Fruit fly (Drosophila melanogaster) whole organism, embryonic: ENCODE measurements around the gene Spase12.
A peak's percentile ranks its signal among the peaks of the same experiment; 100 is the strongest.

ENCODE experiments used
- Awh ChIP-seq: fragments of 200-800 bp; sonication (Bioruptor generic); IDR thresholded peaks from 2 replicates; pipeline ENCODE4, ENCODE4 v1.3.6; 2022; ENCODE audit warnings: missing biosample characterization, missing genetic modification characterization
- BEAF-32 ChIP-seq: fragments of 200-800 bp; sonication (Bioruptor generic); optimal IDR thresholded peaks from 3 replicates; lab custom pipeline; 2017; ENCODE audit warnings: missing biosample characterization, missing genetic modification characterization, mild to moderate bottlenecking, moderate library complexity, missing genetic modification reagents
- CG10267 ChIP-seq: fragments of 200-800 bp; sonication (Bioruptor generic); optimal IDR thresholded peaks from 2 replicates; lab custom pipeline; 2018; ENCODE audit warnings: missing biosample characterization, mild to moderate bottlenecking, missing genetic modification characterization, moderate library complexity
- CG10431 ChIP-seq: fragments of 200-800 bp; sonication (Bioruptor generic); optimal IDR thresholded peaks from 3 replicates; lab custom pipeline; 2018; ENCODE audit warnings: missing biosample characterization, mild to moderate bottlenecking, missing genetic modification characterization
- CG10543 ChIP-seq: fragments of 200-800 bp; sonication (Bioruptor generic); optimal IDR thresholded peaks from 3 replicates; lab custom pipeline; 2017; ENCODE audit warnings: missing biosample characterization, mild to moderate bottlenecking, missing genetic modification characterization, moderate library complexity
- CG10654 ChIP-seq: fragments of 200-800 bp; sonication (Bioruptor generic); optimal IDR thresholded peaks from 2 replicates; lab custom pipeline; 2016; ENCODE audit warnings: missing biosample characterization, missing genetic modification characterization
- CG12942 ChIP-seq: fragments of 200-800 bp; sonication (Bioruptor generic); optimal IDR thresholded peaks from 3 replicates; lab custom pipeline; 2016; ENCODE audit warnings: missing biosample characterization, missing genetic modification characterization
- CG13123 ChIP-seq: fragments of 200-800 bp; sonication (Bioruptor generic); optimal IDR thresholded peaks from 2 replicates; lab custom pipeline; 2016; ENCODE audit warnings: missing biosample characterization, missing genetic modification characterization
- CG14441 ChIP-seq: fragments of 200-800 bp; sonication (Bioruptor generic); IDR thresholded peaks from 2 replicates; pipeline ENCODE4 v1.3.6; 2022; ENCODE audit warnings: missing biosample characterization, missing genetic modification characterization
- CG14667 ChIP-seq: fragments of 200-800 bp; sonication (Bioruptor generic); IDR thresholded peaks from 2 replicates; pipeline ENCODE4 v1.3.6; 2022; ENCODE audit warnings: missing biosample characterization, missing genetic modification characterization
- CG1647 ChIP-seq: fragments of 200-800 bp; sonication (Bioruptor generic); optimal IDR thresholded peaks from 3 replicates; lab custom pipeline; 2016; ENCODE audit warnings: missing biosample characterization, missing genetic modification characterization
- CG17802 ChIP-seq: fragments of 200-800 bp; sonication (Bioruptor generic); optimal IDR thresholded peaks from 2 replicates; lab custom pipeline; 2018; ENCODE audit warnings: missing biosample characterization, mild to moderate bottlenecking, missing genetic modification characterization, moderate library complexity
- CG2889 ChIP-seq: fragments of 200-800 bp; sonication (Bioruptor generic); IDR thresholded peaks from 3 replicates; pipeline ENCODE4 v1.3.6; 2022; ENCODE audit warnings: missing biosample characterization, missing genetic modification characterization
- CG3163 ChIP-seq: fragments of 200-800 bp; sonication (Bioruptor generic); optimal IDR thresholded peaks from 3 replicates; lab custom pipeline; 2016; ENCODE audit warnings: missing biosample characterization, missing genetic modification characterization
- CG32767 ChIP-seq: fragments of 200-800 bp; sonication (Bioruptor generic); IDR thresholded peaks from 2 replicates; pipeline ENCODE4 v1.3.6; 2022; ENCODE audit warnings: missing biosample characterization, missing genetic modification characterization
- CG4404 ChIP-seq: fragments of 200-800 bp; sonication (Bioruptor generic); IDR thresholded peaks from 2 replicates; pipeline ENCODE4 v1.3.6; 2022; ENCODE audit warnings: missing biosample characterization, missing genetic modification characterization
- CG4424 ChIP-seq: fragments of 200-800 bp; sonication (Bioruptor generic); optimal IDR thresholded peaks from 3 replicates; lab custom pipeline; 2016; ENCODE audit warnings: missing biosample characterization, missing genetic modification characterization
- CG5953 ChIP-seq: fragments of 200-800 bp; sonication (Bioruptor generic); IDR thresholded peaks from 2 replicates; pipeline ENCODE4 v1.3.6; 2022; ENCODE audit warnings: missing biosample characterization, missing genetic modification characterization
- CG6272 ChIP-seq: fragments of 200-800 bp; sonication (Bioruptor generic); IDR thresholded peaks from 2 replicates; pipeline ENCODE4 v1.3.6; 2022; ENCODE audit warnings: missing biosample characterization, missing genetic modification characterization
- CG6654 ChIP-seq: fragments of 200-800 bp; sonication (Bioruptor generic); optimal IDR thresholded peaks from 2 replicates; lab custom pipeline; 2017; ENCODE audit warnings: missing biosample characterization, mild to moderate bottlenecking, missing genetic modification characterization
- CG6813 ChIP-seq: fragments of 200-800 bp; sonication (Bioruptor generic); optimal IDR thresholded peaks from 2 replicates; lab custom pipeline; 2017; ENCODE audit warnings: missing biosample characterization, missing genetic modification characterization, mild to moderate bottlenecking, moderate library complexity, missing genetic modification reagents
- CG7372 ChIP-seq: fragments of 200-800 bp; sonication (Bioruptor generic); IDR thresholded peaks from 2 replicates; pipeline ENCODE4 v1.3.6; 2022; ENCODE audit warnings: missing biosample characterization, missing genetic modification characterization
- CG7928 ChIP-seq: fragments of 200-800 bp; sonication (Bioruptor generic); optimal IDR thresholded peaks from 2 replicates; lab custom pipeline; 2017; ENCODE audit warnings: missing biosample characterization, mild to moderate bottlenecking, missing genetic modification characterization
- HLH4C ChIP-seq: fragments of 200-800 bp; sonication (Bioruptor generic); IDR thresholded peaks from 3 replicates; pipeline ENCODE4 v1.3.6; 2022; ENCODE audit warnings: missing biosample characterization, missing genetic modification characterization; ENCODE audit not compliant: partially characterized antibody
- Hey ChIP-seq: fragments of 200-800 bp; sonication (Bioruptor generic); optimal IDR thresholded peaks from 3 replicates; lab custom pipeline; 2018; ENCODE audit warnings: missing biosample characterization, mild to moderate bottlenecking, missing genetic modification characterization
- Jarid2 ChIP-seq: fragments of 200-800 bp; sonication (Bioruptor generic); optimal IDR thresholded peaks from 3 replicates; lab custom pipeline; 2017; ENCODE audit warnings: mild to moderate bottlenecking, missing biosample characterization, missing genetic modification reagents, missing genetic modification characterization
- Kr ChIP-seq: fragments of 200-800 bp; sonication (Bioruptor generic); optimal IDR thresholded peaks from 2 replicates; lab custom pipeline; 2017; ENCODE audit warnings: missing biosample characterization, mild to moderate bottlenecking, missing genetic modification characterization
- Mad ChIP-seq: fragments of 200-800 bp; sonication (Bioruptor generic); optimal IDR thresholded peaks from 2 replicates; lab custom pipeline; 2016; ENCODE audit warnings: missing biosample characterization, missing genetic modification characterization
- Sry-β ChIP-seq: fragments of 200-800 bp; sonication (Bioruptor generic); optimal IDR thresholded peaks from 2 replicates; lab custom pipeline; 2018; ENCODE audit warnings: missing biosample characterization, mild to moderate bottlenecking, missing genetic modification characterization, moderate library complexity
- TFAM ChIP-seq: fragments of 200-800 bp; sonication (Bioruptor generic); optimal IDR thresholded peaks from 2 replicates; lab custom pipeline; 2017; ENCODE audit warnings: missing biosample characterization, missing genetic modification characterization, inconsistent platforms
- Taf1 ChIP-seq: fragments of 200-800 bp; sonication (Bioruptor generic); IDR thresholded peaks from 2 replicates; pipeline ENCODE4 v1.3.6; 2022; ENCODE audit warnings: missing biosample characterization, missing genetic modification characterization
- ara ChIP-seq: fragments of 200-800 bp; sonication (Bioruptor generic); IDR thresholded peaks from 2 replicates; pipeline ENCODE4 v1.3.6; 2022; ENCODE audit warnings: missing biosample characterization, missing genetic modification characterization
- caup ChIP-seq: fragments of 200-800 bp; sonication (Bioruptor generic); optimal IDR thresholded peaks from 3 replicates; lab custom pipeline; 2017; ENCODE audit warnings: missing biosample characterization, mild to moderate bottlenecking, missing genetic modification characterization, moderate library complexity; ENCODE audit not compliant: severe bottlenecking
- chif ChIP-seq, 2 experiments: fragments of 200-800 bp; sonication (Bioruptor generic); optimal IDR thresholded peaks; 3 replicates each; lab custom pipeline; 2016; ENCODE audit warnings: missing biosample characterization in 2 of 2, missing genetic modification characterization in 2 of 2
- dysf ChIP-seq: fragments of 200-800 bp; sonication (Bioruptor generic); IDR thresholded peaks from 3 replicates; pipeline ENCODE4 v1.3.6; 2022; ENCODE audit warnings: missing biosample characterization, missing genetic modification characterization
- grn ChIP-seq: fragments of 200-800 bp; sonication (Bioruptor generic); optimal IDR thresholded peaks from 3 replicates; lab custom pipeline; 2017; ENCODE audit warnings: missing biosample characterization, missing genetic modification characterization
- lab ChIP-seq: fragments of 200-800 bp; sonication (Bioruptor generic); optimal IDR thresholded peaks from 3 replicates; lab custom pipeline; 2017; ENCODE audit warnings: missing biosample characterization, missing genetic modification characterization, mild to moderate bottlenecking, moderate library complexity, missing genetic modification reagents
- maf-S ChIP-seq: fragments of 200-800 bp; sonication (Bioruptor generic); optimal IDR thresholded peaks from 2 replicates; lab custom pipeline; 2016; ENCODE audit warnings: missing biosample characterization, missing genetic modification characterization
- oc ChIP-seq: fragments of 200-800 bp; sonication (Bioruptor generic); optimal IDR thresholded peaks from 2 replicates; lab custom pipeline; 2018; ENCODE audit warnings: missing biosample characterization, mild to moderate bottlenecking, missing genetic modification characterization, moderate library complexity
- prd ChIP-seq, 3 experiments: fragments of >200 bp in 2 of 3; fragments of 200-800 bp in 1 of 3; sonication (Bioruptor generic) in 1 of 3; optimal IDR thresholded peaks in 2 of 3; IDR thresholded peaks in 1 of 3; 2 replicates in 2 of 3; 3 replicates in 1 of 3; pipeline versions ENCODE4 v1.3.6 to Lab custom; 2017 to 2022; ENCODE audit warnings: missing biosample characterization in 1 of 3, missing genetic modification characterization in 1 of 3
- pros ChIP-seq: fragments of 200-800 bp; sonication (Bioruptor generic); optimal IDR thresholded peaks from 3 replicates; lab custom pipeline; 2019; ENCODE audit warnings: missing biosample characterization, mild to moderate bottlenecking, missing genetic modification characterization, moderate library complexity
- ranshi ChIP-seq: fragments of 200-800 bp; sonication (Bioruptor generic); IDR thresholded peaks from 2 replicates; pipeline ENCODE4 v1.3.6; 2022; ENCODE audit warnings: missing biosample characterization, missing genetic modification characterization
- rib ChIP-seq: fragments of 200-800 bp; sonication (Bioruptor generic); IDR thresholded peaks from 2 replicates; pipeline ENCODE4 v1.3.6; 2022; ENCODE audit warnings: missing biosample characterization, missing genetic modification characterization
- ro ChIP-seq: fragments of 200-800 bp; sonication (Bioruptor generic); IDR thresholded peaks from 2 replicates; pipeline ENCODE4 v1.3.6; 2022; ENCODE audit warnings: missing biosample characterization, missing genetic modification characterization
- schlank ChIP-seq: fragments of 200-800 bp; sonication (Bioruptor generic); optimal IDR thresholded peaks from 2 replicates; lab custom pipeline; 2018; ENCODE audit warnings: missing biosample characterization, mild to moderate bottlenecking, missing genetic modification characterization
- sob ChIP-seq: fragments of 200-800 bp; sonication (Bioruptor generic); IDR thresholded peaks from 2 replicates; pipeline ENCODE4 v1.3.6; 2022; ENCODE audit warnings: missing biosample characterization, missing genetic modification characterization
- ssp ChIP-seq: fragments of 200-800 bp; sonication (Bioruptor generic); IDR thresholded peaks from 2 replicates; pipeline ENCODE4 v1.3.6; 2022; ENCODE audit warnings: missing biosample characterization, missing genetic modification characterization
- tgo ChIP-seq: fragments of 200-800 bp; sonication (Bioruptor generic); IDR thresholded peaks from 3 replicates; pipeline ENCODE4 v1.3.6; 2022; ENCODE audit warnings: missing biosample characterization, missing genetic modification characterization
- unpg ChIP-seq: fragments of 200-800 bp; sonication (Bioruptor generic); optimal IDR thresholded peaks from 3 replicates; lab custom pipeline; 2018; ENCODE audit warnings: missing biosample characterization, mild to moderate bottlenecking, missing genetic modification characterization, moderate library complexity
- zen ChIP-seq: fragments of 200-800 bp; sonication (Bioruptor generic); optimal IDR thresholded peaks from 3 replicates; lab custom pipeline; 2018; ENCODE audit warnings: missing biosample characterization, mild to moderate bottlenecking, missing genetic modification characterization, moderate library complexity
- zen2 ChIP-seq: fragments of 200-800 bp; sonication (Bioruptor generic); IDR thresholded peaks from 3 replicates; pipeline ENCODE4 v1.3.6; 2022; ENCODE audit warnings: missing biosample characterization, missing genetic modification characterization; ENCODE audit not compliant: partially characterized antibody

Gene Spase12

DNA sequence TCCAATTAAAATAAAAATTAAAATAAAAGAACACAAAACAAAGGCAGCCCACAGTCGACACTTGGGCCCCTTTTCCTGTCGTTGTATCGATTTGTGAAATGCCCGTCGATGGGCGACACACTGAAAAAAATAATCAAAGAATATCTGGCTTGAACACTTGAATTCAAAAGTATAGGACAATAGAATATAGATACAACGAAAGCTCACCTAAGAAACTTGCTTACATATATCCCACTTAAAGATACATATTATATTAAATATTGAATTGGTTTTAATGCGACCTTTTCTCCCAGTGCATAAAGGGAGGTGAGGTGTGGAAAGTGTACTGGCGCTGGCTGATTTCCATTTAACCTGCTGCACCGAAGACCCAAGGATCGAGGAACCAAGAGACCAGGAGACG is 31.2 kb upstream of the Spase12 start (continued):
- TF ChIP-seq CG6813 (no peak), CG10431 (no peak), oc (no peak), Mad (GFP tag; lab: Kevin White, UChicago) (no peak), zen (tag; lab: Kevin White, UChicago) (peak; percentile 86), CG6654 (GFP tag; lab: Kevin White, UChicago) (no peak), unpg (GFP tag; lab: Kevin White, UChicago) (peak; percentile 58), CG7372 (GFP tag; lab: Robert Waterston, UW) (no peak), ssp (GFP tag; lab: Robert Waterston, UW) (peak; percentile 22; the same call in 1 of the 2 replicates), prd (optimal IDR thresholded peaks at IDR 0.05; lab: Kevin White, UChicago) (no peak), prd (GFP tag; IDR thresholded peaks at IDR 0.05; lab: Robert Waterston, UW) (peak; percentile 81), CG1647 (GFP tag; lab: Kevin White, UChicago) (no peak), TFAM (no peak), CG12942 (GFP tag; lab: Kevin White, UChicago) (no peak), CG3163 (no peak), CG17802 (tag; lab: Kevin White, UChicago) (peak; percentile 33), CG10267 (tag; lab: Kevin White, UChicago) (peak; percentile 75), CG6272 (GFP tag; lab: Robert Waterston, UW) (no peak), Taf1 (GFP tag; lab: Robert Waterston, UW) (no peak), ranshi (GFP tag; lab: Robert Waterston, UW) (peak; percentile 8; the same call in 1 of the 2 replicates), CG2889 (GFP tag; lab: Robert Waterston, UW) (no peak), HLH4C (GFP tag; lab: Robert Waterston, UW) (no peak), CG7928 (GFP tag; lab: Kevin White, UChicago) (no peak), CG10654 (GFP tag; lab: Kevin White, UChicago) (peak; percentile 44), chif (GFP tag; optimal IDR thresholded peaks at IDR 0.05; lab: Kevin White, UChicago) (peak; percentile 9 to 54), lab (no peak), schlank (tag; lab: Kevin White, UChicago) (no peak), grn (GFP tag; lab: Kevin White, UChicago) (no peak), CG32767 (no peak), tgo (no peak; the same call in 2 of the 3 replicates), CG5953 (GFP tag; lab: Robert Waterston, UW) (0 out of 2 replicates have a peak, but pooled peaks have one; percentile 11), dysf (GFP tag; lab: Robert Waterston, UW) (no peak), maf-S (GFP tag; lab: Kevin White, UChicago) (no peak), pros (GFP tag; lab: Kevin White, UChicago) (no peak), CG14667 (GFP tag; lab: Robert Waterston, UW) (peak; percentile 42; the same call in 1 of the 2 replicates), Kr (GFP tag; lab: Kevin White, UChicago) (no peak), caup (no peak), Jarid2 (GFP tag; lab: Kevin White, UChicago) (no peak), CG13123 (no peak), ara (GFP tag; lab: Robert Waterston, UW) (peak; percentile 78), Hey (tag; lab: Kevin White, UChicago) (no peak), ro (GFP tag; lab: Robert Waterston, UW) (no peak; the same call in 1 of the 2 replicates), CG10543 (GFP tag; lab: Kevin White, UChicago) (no peak), CG14441 (GFP tag; lab: Robert Waterston, UW) (no peak), CG4424 (GFP tag; lab: Kevin White, UChicago) (peak; percentile 64), CG4404 (GFP tag; lab: Robert Waterston, UW) (peak; percentile 54), sob (GFP tag; lab: Robert Waterston, UW) (no peak), Awh (GFP tag; lab: Robert Waterston, UW) (no peak; the same call in 1 of the 2 replicates), zen2 (GFP tag; lab: Robert Waterston, UW) (no peak), BEAF-32 (GFP tag; lab: Kevin White, UChicago) (no peak), Sry-β (GFP tag; lab: Kevin White, UChicago) (no peak), rib (GFP tag; lab: Robert Waterston, UW) (no peak)
